Fruit fly (Drosophila melanogaster): ENCODE measurements around the gene ctrip.

ctrip gene

dm6 chr3R:4813172-4813716 is 1.3 kb upstream of the ctrip start (continued):
- TF ChIP-seq CG30020 (tag; optimal IDR thresholded peaks at IDR 0.05) (peak; percentile 96), sim (GFP tag; IDR thresholded peaks at IDR 0.05) (no peak), CG7556 (GFP tag; optimal IDR thresholded peaks at IDR 0.05) (peak; percentile 49), CG7786 (GFP tag; optimal IDR thresholded peaks at IDR 0.05) (peak; percentile 17), Hey (tag; optimal IDR thresholded peaks at IDR 0.05) (no peak), lbe (GFP tag; optimal IDR thresholded peaks at IDR 0.05) (peak; percentile 45), Stat92E (GFP tag; optimal IDR thresholded peaks at IDR 0.05) (peak in 1 of 3 experiments; percentile 29), CG8089 (GFP tag; optimal IDR thresholded peaks at IDR 0.05) (peak; percentile 55), amos (GFP tag; IDR thresholded peaks at IDR 0.05; ENCODE audit: partially characterized antibody) (peak; percentile 80), CG32532 (GFP tag; IDR thresholded peaks at IDR 0.05) (peak; percentile 67), run (tag; optimal IDR thresholded peaks at IDR 0.05) (peak; percentile 44), CG6689 (GFP tag; IDR thresholded peaks at IDR 0.05) (peak; percentile 64), CG34422 (GFP tag; IDR thresholded peaks at IDR 0.05) (peak; percentile 79), Mrtf (GFP tag; IDR thresholded peaks at IDR 0.05) (no peak), seq (GFP tag; IDR thresholded peaks at IDR 0.05) (peak; percentile 46; the same call in 1 of the 2 replicates), cad (GFP tag; optimal IDR thresholded peaks at IDR 0.05) (no peak), fru (optimal IDR thresholded peaks at IDR 0.05) (no peak), CG10366 (GFP tag; IDR thresholded peaks at IDR 0.05) (no peak; the same call in 1 of the 2 replicates), sima (GFP tag; optimal IDR thresholded peaks at IDR 0.05) (no peak), Tbp (GFP tag; optimal IDR thresholded peaks at IDR 0.05) (no peak), Awh (GFP tag; IDR thresholded peaks at IDR 0.05) (peak; percentile 72; the same call in 1 of the 2 replicates), Sox100B (GFP tag; optimal IDR thresholded peaks at IDR 0.05) (peak; percentile 74), fd102C (GFP tag; optimal IDR thresholded peaks at IDR 0.05) (no peak), sna (GFP tag; IDR thresholded peaks at IDR 0.05; ENCODE audit: partially characterized antibody) (no peak; the same call in 1 of the 2 replicates), CG3163 (GFP tag; optimal IDR thresholded peaks at IDR 0.05) (peak; percentile 44), caup (GFP tag; optimal IDR thresholded peaks at IDR 0.05; ENCODE audit: severe bottlenecking) (peak; percentile 69), cwo (GFP tag; optimal IDR thresholded peaks at IDR 0.05) (no peak), Dref (GFP tag; IDR thresholded peaks at IDR 0.05) (peak; percentile 65), CG1792 (GFP tag; optimal IDR thresholded peaks at IDR 0.05) (peak; percentile 58), zfh1 (GFP tag; IDR thresholded peaks at IDR 0.05) (peak; percentile 77), CG18262 (tag; optimal IDR thresholded peaks at IDR 0.05) (peak; percentile 68), CG4360 (GFP tag; IDR thresholded peaks at IDR 0.05) (peak; percentile 71), CG15073 (GFP tag; optimal IDR thresholded peaks at IDR 0.05) (no peak), slp2 (GFP tag; optimal IDR thresholded peaks at IDR 0.05) (no peak), Lim3 (GFP tag; IDR thresholded peaks at IDR 0.05) (no peak), CHES-1-like (GFP tag; optimal IDR thresholded peaks at IDR 0.05) (peak; percentile 28), sc (optimal IDR thresholded peaks at IDR 0.05) (no peak), sc (GFP tag; optimal IDR thresholded peaks at IDR 0.05) (peak; percentile 79), pan (optimal IDR thresholded peaks at IDR 0.05) (no peak), pan (GFP tag; optimal IDR thresholded peaks at IDR 0.05 in 1 of 2, IDR thresholded peaks at IDR 0.05 in 1 of 2) (peak in 1 of 2 experiments; percentile 54), h (optimal IDR thresholded peaks at IDR 0.05) (no peak), CG6272 (GFP tag; IDR thresholded peaks at IDR 0.05) (peak; percentile 69; the same call in 1 of the 2 replicates), MBD-R2 (GFP tag; IDR thresholded peaks at IDR 0.05) (peak; percentile 50; the same call in 1 of the 2 replicates), CG16813 (GFP tag; IDR thresholded peaks at IDR 0.05; ENCODE audit: partially characterized antibody) (peak; percentile 79), Mad (GFP tag; optimal IDR thresholded peaks at IDR 0.05) (no peak), scrt (GFP tag; optimal IDR thresholded peaks at IDR 0.05) (peak; percentile 55), tup (GFP tag; optimal IDR thresholded peaks at IDR 0.05) (no peak), CG12155 (GFP tag; optimal IDR thresholded peaks at IDR 0.05) (peak; percentile 32), wdn (GFP tag; IDR thresholded peaks at IDR 0.05) (no peak), sqz (GFP tag; optimal IDR thresholded peaks at IDR 0.05) (no peak), Poxn (GFP tag; IDR thresholded peaks at IDR 0.05) (no peak), sob (GFP tag; IDR thresholded peaks at IDR 0.05) (peak; percentile 69)
